Fruit fly (Drosophila melanogaster) whole organism: ENCODE measurements around the gene CG12991.

ENCODE experiments used
- CG8478 ChIP-seq: fragments of >200 bp; optimal IDR thresholded peaks from 2 replicates; lab custom pipeline; 2018; ENCODE audit warnings: inconsistent platforms
- Dll ChIP-seq: fragments of >200 bp; optimal IDR thresholded peaks from 2 replicates; lab custom pipeline; 2017
- EcR ChIP-seq, 2 experiments: fragments of >200 bp; optimal IDR thresholded peaks; 2 replicates each; lab custom pipeline; 2017; ENCODE audit warnings: missing biosample characterization in 2 of 2, missing genetic modification characterization in 2 of 2, missing genetic modification reagents in 2 of 2
- pan ChIP-seq: fragments of >200 bp; optimal IDR thresholded peaks from 2 replicates; lab custom pipeline; 2017
- psq ChIP-seq: fragments of >200 bp; optimal IDR thresholded peaks from 2 replicates; lab custom pipeline; 2017
- usp ChIP-seq: fragments of >200 bp; optimal IDR thresholded peaks from 2 replicates; lab custom pipeline; 2017; ENCODE audit warnings: missing biosample characterization, missing genetic modification characterization, mixed read lengths

The CG12991 gene

DNA sequence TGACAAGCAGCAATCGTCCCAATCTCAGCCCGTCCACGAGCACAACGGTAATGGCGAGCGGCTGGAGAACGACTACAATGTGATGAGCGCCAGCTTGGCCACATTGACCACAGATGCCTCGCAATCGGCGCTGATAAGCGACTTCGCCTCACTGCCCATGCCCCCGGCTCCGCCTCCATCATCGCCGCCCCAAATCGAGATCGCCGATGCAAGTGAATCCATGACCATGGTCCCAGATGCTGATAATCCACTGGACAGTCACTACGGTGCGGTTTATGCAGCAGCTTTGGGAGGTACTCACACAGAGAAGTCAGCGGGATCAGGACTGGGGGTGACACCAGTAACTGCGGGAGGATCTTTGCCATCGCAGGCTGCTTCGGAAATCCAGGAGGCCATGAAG is 22.8 kb downstream of the CG12991 start:
- no peak for TF ChIP-seq usp (GFP tag; lab: Kevin White, UChicago)
- no peak for TF ChIP-seq psq
- TF ChIP-seq CG8478, result no peak
- no peak for TF ChIP-seq pan
- TF ChIP-seq Dll (lab: Kevin White, UChicago), result no peak
- no peak for TF ChIP-seq EcR (GFP tag; optimal IDR thresholded peaks at IDR 0.05; lab: Kevin White, UChicago)

DNA sequence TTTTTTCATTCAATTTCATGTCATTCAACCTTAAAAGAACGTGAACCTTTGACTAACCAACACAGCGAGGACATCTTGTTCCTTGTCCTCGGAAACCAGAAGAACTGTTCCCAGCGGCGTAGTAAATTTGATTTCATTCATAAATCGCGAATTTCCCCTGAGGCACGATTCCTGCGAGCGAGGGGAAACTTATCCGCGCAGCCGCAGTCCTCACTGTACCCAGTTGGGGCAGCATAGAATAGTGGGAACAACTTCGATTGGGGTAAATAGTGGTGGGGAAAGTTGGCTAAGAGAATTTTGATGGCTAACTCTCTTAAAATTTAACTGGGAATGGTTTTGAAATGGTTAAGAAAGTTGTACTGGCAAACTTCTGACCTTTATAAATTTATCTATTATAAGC is 31.8 kb downstream of the CG12991 start:
- TF ChIP-seq psq (no peak), Dll (lab: Kevin White, UChicago) (no peak), CG8478 (no peak), usp (GFP tag; lab: Kevin White, UChicago) (no peak), pan (no peak), EcR (GFP tag; optimal IDR thresholded peaks at IDR 0.05; lab: Kevin White, UChicago) (no peak)

DNA sequence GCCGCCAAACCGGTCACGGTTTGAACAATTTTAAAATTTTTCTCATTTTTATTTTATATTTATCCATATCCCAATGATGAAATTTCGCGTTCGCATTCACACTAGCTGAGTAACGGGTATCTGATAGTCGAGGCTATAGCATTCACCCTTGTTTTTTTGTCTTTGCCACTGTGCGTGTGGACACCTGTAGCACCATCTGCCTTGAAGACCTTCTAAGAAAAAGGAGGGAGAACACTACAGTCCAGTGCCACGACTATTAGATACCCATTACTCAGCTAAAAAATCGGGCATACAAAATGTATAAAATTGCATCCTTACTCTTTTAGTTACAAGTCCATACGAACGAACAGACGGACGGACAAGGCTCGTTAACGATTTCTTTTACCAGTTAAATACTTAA is 42.5 kb downstream of the CG12991 start:
- TF ChIP-seq EcR (GFP tag; optimal IDR thresholded peaks at IDR 0.05; lab: Kevin White, UChicago) (no peak), usp (GFP tag; lab: Kevin White, UChicago) (no peak), Dll (lab: Kevin White, UChicago) (no peak), CG8478 (no peak), psq (no peak), pan (no peak)

DNA sequence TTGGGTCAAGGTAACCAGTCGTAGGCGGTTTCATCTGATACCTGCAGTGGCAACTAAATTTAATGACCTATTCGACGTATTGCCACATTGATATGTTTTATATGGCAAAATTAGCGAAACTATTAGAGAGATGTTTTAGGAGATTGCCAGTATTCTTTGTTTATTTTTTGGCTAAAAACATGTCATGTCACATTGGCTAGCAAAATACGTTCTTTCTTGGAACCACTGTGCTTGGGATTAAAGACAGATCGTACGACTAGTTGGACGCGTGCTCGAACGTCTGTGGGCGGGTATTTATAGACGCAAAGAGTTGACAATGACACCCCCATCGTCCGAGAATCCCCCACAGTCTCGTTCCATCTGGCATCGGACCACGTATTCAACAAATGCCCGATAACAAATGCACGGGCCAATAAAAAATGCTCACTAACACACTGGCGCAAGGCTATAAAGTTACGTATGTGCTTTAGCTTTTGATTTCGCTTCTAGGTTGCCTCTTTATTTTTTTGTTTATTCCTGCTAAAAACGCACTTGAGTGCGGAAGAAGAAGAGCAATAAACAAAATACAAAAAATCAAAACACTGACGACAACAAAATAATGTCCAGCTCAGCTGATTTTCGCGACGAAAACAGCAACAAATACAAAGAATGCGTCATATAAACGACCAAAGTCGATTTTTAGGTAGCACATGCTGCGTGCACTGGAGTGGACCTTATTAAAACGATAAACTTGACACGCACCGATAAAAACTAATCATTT is 44.7 kb downstream of the CG12991 start:
- TF ChIP-seq usp (GFP tag; lab: Kevin White, UChicago), result no peak
- no peak for TF ChIP-seq pan
- no peak for TF ChIP-seq Dll (lab: Kevin White, UChicago)
- no peak for TF ChIP-seq psq

DNA sequence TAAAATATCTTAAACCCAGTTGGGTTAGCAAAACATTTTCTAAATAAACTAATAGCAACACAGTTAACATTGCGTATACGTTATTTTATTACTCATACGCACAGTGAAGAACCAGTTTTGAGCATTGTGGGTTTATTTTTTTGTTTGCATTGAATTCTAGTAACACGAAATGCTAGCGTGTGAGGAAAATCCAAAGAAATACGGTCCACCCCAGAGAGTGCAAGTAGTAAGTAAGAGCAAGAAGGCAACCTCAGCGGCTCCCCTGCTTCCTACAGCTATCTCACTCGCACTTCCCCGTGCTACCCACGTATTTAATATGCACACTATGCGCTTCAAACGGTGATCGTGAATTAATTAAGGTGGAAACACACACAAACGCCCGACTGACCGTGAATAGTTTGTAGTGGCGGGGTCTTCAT is 45.3 kb downstream of the CG12991 start:
- TF ChIP-seq CG8478 (no peak), Dll (lab: Kevin White, UChicago) (no peak), EcR (GFP tag; optimal IDR thresholded peaks at IDR 0.05; lab: Kevin White, UChicago) (no peak)

DNA sequence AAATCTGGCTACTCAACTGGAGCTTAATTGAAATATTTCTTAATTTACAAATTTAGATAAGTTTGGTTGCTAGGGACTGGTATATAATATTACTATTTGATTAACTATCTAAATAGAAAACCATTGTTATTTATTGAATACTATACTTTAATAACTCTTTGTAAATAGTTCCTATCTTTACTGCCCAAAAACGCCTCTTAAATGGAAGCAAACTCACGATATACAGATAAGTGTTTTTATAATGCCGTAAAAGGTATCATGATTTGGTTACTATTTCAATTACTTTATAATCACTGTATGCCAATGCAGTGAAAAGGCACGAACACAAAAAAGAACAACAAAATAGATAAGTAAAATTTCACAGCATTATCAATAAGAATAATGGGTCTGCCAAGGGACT is 46.2 kb downstream of the CG12991 start:
- TF ChIP-seq psq, result no peak
- TF ChIP-seq pan, result no peak
- TF ChIP-seq Dll (lab: Kevin White, UChicago), result no peak
- no peak for TF ChIP-seq EcR (GFP tag; optimal IDR thresholded peaks at IDR 0.05; lab: Kevin White, UChicago)
- no peak for TF ChIP-seq CG8478
- no peak for TF ChIP-seq usp (GFP tag; lab: Kevin White, UChicago)

DNA sequence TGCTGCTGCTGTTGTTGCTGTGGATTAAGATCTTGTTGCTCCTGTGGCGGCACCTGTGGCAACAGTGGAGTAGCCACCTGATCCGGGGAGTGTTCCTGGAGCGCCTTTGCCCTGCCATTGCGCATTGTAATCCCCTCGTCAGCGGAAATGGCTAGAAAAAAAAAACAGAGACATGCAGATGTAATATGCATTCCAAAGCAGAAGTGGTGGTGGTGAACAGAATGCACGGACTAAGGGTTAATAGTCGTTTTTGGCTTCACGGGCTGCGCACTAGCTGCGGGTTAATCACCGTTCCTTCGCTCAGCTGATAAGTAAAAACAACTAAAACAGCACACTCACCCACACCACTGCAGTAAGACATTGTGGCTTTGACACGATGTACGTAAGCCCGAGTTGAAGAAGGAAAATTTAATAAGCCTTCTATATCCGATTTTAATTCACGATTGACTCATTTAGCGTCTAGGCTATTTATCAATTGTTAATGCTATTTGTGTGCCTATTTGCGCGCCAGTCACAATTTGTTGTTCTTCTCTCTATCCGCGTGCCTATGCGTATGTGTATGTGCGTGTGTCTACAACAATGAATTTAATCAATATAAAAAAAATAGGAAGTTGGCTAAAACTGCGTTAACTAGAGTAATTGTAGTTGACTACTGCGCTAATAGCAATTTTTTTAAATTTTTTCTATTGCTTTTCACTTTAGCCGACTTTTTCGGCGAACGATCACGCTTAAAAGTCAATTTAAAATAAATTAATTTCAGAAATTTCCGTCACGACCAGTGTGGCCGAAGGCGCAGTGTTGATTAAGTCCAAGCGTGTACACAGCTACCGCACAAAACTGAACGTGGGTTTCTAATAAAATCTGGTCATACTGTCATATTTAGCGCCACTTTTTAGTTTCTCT is 47.7 kb downstream of the CG12991 start, which contains the start of gene stas:
TSS of gene stas (minus strand) at position 806 of the 903 bp plus-strand sequence.
- TF ChIP-seq Dll (lab: Kevin White, UChicago), result no peak
- no peak for TF ChIP-seq pan
- no peak for TF ChIP-seq CG8478
- no peak for TF ChIP-seq psq
- no peak for TF ChIP-seq EcR (GFP tag; optimal IDR thresholded peaks at IDR 0.05; lab: Kevin White, UChicago)
- TF ChIP-seq usp (GFP tag; lab: Kevin White, UChicago), result no peak

DNA sequence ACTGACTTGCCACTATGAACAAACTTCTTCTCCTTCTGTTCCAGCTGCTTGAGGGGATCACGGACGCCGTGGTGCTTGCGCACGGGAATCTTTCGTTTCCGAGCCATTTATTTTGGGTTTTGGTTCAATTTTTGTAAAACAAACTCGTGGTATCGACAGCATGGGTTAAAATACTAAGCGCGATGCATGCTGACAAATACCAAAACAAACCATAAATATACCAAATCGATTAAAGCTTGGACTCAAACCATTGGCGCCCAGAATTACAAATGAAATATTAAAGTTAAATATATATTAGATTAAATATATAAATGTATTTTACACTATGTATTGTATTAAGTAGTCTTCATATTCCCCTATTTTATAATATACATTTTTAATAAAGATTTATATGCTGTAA is 49.7 kb downstream of the CG12991 start, which contains the start of gene CG8326:
TSS of gene CG8326 (minus strand) at position 176 of the 400 bp plus-strand sequence.
- TF ChIP-seq CG8478, result no peak
- no peak for TF ChIP-seq EcR (GFP tag; optimal IDR thresholded peaks at IDR 0.05; lab: Kevin White, UChicago)
- TF ChIP-seq psq, result no peak
- TF ChIP-seq usp (GFP tag; lab: Kevin White, UChicago), result no peak
- no peak for TF ChIP-seq Dll (lab: Kevin White, UChicago)
- TF ChIP-seq pan, result no peak

DNA sequence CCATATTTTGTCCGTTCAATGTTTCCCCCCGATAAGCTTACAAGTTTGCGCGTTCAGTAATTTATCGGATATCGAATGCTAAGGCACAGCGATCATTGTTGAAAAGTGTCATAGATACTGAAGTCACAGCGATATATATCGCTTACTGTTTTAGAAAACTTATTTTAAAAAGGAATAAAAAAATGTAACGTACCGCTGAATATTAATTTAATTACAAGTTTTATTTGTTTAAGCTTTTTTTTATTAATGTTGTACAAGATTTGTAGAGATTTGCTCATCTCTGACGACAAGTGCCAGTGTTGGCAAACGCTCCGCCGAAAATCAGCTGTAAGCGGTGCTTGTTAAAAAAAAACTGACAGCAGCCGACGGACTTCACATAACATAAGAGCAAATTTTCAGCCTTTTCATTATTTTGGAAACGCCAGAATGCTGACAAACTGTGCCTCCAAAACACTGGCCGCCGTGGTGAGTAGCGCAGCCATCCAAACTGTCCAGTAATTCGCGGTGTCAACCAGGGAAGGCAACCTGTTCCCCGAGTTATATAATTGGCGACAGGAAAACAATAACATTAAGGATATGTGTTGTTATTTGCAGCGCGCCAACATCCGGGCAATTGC is 52.4 kb downstream of the CG12991 start, which contains the start of the genes corolla and ND-24:
TSS of gene corolla (minus strand) at position 52 of the 617 bp plus-strand sequence.
TSS of gene ND-24 (plus strand) at position 94 of the 617 bp plus-strand sequence.
- TF ChIP-seq Dll (lab: Kevin White, UChicago) (no peak), EcR (GFP tag; optimal IDR thresholded peaks at IDR 0.05; lab: Kevin White, UChicago) (no peak), usp (GFP tag; lab: Kevin White, UChicago) (no peak), pan (no peak), CG8478 (no peak), psq (no peak)

DNA sequence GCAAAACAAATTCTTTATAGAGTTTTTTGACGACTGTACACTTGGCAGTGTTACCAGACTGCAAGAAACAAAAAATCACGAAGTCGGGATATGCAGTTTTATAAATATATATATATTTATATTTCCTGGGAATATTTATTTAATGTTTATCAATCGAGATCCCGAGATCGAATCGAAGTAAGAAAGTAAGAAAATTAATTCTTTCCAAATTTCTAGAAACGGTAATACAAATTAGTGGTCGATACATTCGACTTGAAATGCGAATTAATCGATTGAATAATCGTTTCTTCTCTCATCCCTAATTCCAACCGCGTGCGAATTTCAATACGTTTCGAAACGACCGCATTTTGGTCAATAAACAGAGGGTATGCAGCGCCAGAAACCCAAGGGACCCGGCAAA is 56.3 kb downstream of the CG12991 start, which contains the start of the genes CG8289 and CG5800:
TSS of gene CG8289 (minus strand) at position 44 of the 400 bp plus-strand sequence.
TSS of gene CG5800 (plus strand) at position 281 of the 400 bp plus-strand sequence.
- no peak for TF ChIP-seq usp (GFP tag; lab: Kevin White, UChicago)
- TF ChIP-seq pan, result no peak
- TF ChIP-seq EcR (GFP tag; optimal IDR thresholded peaks at IDR 0.05; lab: Kevin White, UChicago), result no peak
- TF ChIP-seq Dll (lab: Kevin White, UChicago), result no peak
- TF ChIP-seq CG8478, result no peak
- TF ChIP-seq psq, result no peak

DNA sequence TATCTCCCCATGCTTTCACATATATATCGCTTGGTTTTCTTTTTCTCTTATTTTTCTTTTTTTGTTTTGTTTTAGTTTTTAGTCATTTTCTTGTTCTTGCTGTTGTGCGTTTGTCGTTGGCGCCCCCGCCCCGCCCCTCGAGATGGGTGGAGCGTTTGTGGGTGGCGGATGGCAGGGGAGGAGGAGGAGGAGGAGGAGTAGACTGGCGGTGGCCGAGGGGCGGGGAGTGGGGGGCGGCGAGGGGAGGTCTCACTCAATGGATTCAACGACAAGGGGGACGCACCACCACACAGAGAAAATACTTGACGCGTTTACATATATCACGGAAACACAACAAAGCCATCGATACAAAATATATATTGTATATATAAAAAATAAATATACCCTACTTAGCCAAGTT is 61.2 kb downstream of the CG12991 start:
- TF ChIP-seq usp (GFP tag; lab: Kevin White, UChicago), result no peak
- TF ChIP-seq EcR (GFP tag; optimal IDR thresholded peaks at IDR 0.05; lab: Kevin White, UChicago), result no peak
- TF ChIP-seq psq, result no peak
- TF ChIP-seq pan, result no peak
- no peak for TF ChIP-seq Dll (lab: Kevin White, UChicago)
- TF ChIP-seq CG8478, result no peak
